Fruit fly (Drosophila melanogaster) whole organism, adult: Measurements from ENCODE around the gene CG3430.

ENCODE experiments used
- CG11617 ChIP-seq: fragments of 200-800 bp; sonication (Bioruptor generic); optimal IDR thresholded peaks from 2 replicates; lab custom pipeline; 2017; ENCODE audit warnings: mild to moderate bottlenecking, missing biosample characterization, missing genetic modification reagents, missing genetic modification characterization
- CG12768 ChIP-seq: fragments of 200-800 bp; sonication (Bioruptor generic); optimal IDR thresholded peaks from 2 replicates; lab custom pipeline; 2017; ENCODE audit warnings: missing biosample characterization, missing genetic modification characterization, mild to moderate bottlenecking, moderate library complexity, missing genetic modification reagents
- CG14711 ChIP-seq: fragments of 200-800 bp; sonication (Bioruptor generic); optimal IDR thresholded peaks from 2 replicates; lab custom pipeline; 2018; ENCODE audit warnings: missing biosample characterization, mild to moderate bottlenecking, missing genetic modification characterization, moderate library complexity
- CG1620 ChIP-seq: fragments of 200-800 bp; sonication (Bioruptor generic); optimal IDR thresholded peaks from 2 replicates; lab custom pipeline; 2016; ENCODE audit warnings: missing biosample characterization, missing genetic modification characterization
- CG33017 ChIP-seq: fragments of 200-800 bp; sonication (Bioruptor generic); optimal IDR thresholded peaks from 2 replicates; lab custom pipeline; 2018; ENCODE audit warnings: missing biosample characterization, mild to moderate bottlenecking, missing genetic modification characterization, moderate library complexity
- CG5204 ChIP-seq: fragments of 200-800 bp; sonication (Bioruptor generic); optimal IDR thresholded peaks from 2 replicates; lab custom pipeline; 2016; ENCODE audit warnings: missing biosample characterization, missing genetic modification characterization
- CG7045 ChIP-seq: fragments of 200-800 bp; sonication (Bioruptor generic); optimal IDR thresholded peaks from 2 replicates; lab custom pipeline; 2017; ENCODE audit warnings: missing biosample characterization, mild to moderate bottlenecking, missing genetic modification characterization
- CG7101 ChIP-seq: fragments of 200-800 bp; sonication (Bioruptor generic); optimal IDR thresholded peaks from 2 replicates; lab custom pipeline; 2018; ENCODE audit warnings: missing biosample characterization, mild to moderate bottlenecking, missing genetic modification characterization, moderate library complexity
- Clk ChIP-seq: fragments of 200-800 bp; sonication (Bioruptor generic); optimal IDR thresholded peaks from 2 replicates; lab custom pipeline; 2017; ENCODE audit warnings: missing biosample characterization, missing genetic modification characterization
- Crg-1 ChIP-seq: fragments of 200-800 bp; sonication (Bioruptor generic); optimal IDR thresholded peaks from 2 replicates; lab custom pipeline; 2016; ENCODE audit warnings: missing biosample characterization, missing genetic modification characterization
- Hr96 ChIP-seq: fragments of 200-800 bp; sonication (Bioruptor generic); optimal IDR thresholded peaks from 2 replicates; lab custom pipeline; 2016; ENCODE audit warnings: missing biosample characterization, missing genetic modification characterization
- Mnt ChIP-seq: fragments of 200-800 bp; sonication (Bioruptor generic); optimal IDR thresholded peaks from 2 replicates; lab custom pipeline; 2016; ENCODE audit warnings: missing biosample characterization, mild to moderate bottlenecking, missing genetic modification characterization
- bab1 ChIP-seq: fragments of 200-800 bp; sonication (Bioruptor generic); optimal IDR thresholded peaks from 3 replicates; lab custom pipeline; 2019; ENCODE audit warnings: missing biosample characterization, mild to moderate bottlenecking, missing genetic modification characterization, moderate library complexity
- cic ChIP-seq: fragments of 200-800 bp; sonication (Bioruptor generic); optimal IDR thresholded peaks from 2 replicates; lab custom pipeline; 2017; ENCODE audit warnings: missing biosample characterization, mild to moderate bottlenecking, missing genetic modification characterization, moderate library complexity
- cnc ChIP-seq, 2 experiments: fragments of >200 bp; optimal IDR thresholded peaks; 2 replicates each; lab custom pipeline; 2017
- kay ChIP-seq: fragments of 200-800 bp; sonication (Bioruptor generic); peaks from one replicate; lab custom pipeline; 2016; ENCODE audit warnings: missing biosample characterization, missing genetic modification characterization, borderline replicate concordance
- ovo ChIP-seq: fragments of 200-800 bp; sonication (Bioruptor generic); optimal IDR thresholded peaks from 2 replicates; lab custom pipeline; 2016; ENCODE audit warnings: missing biosample characterization, missing genetic modification characterization
- pad ChIP-seq: fragments of 200-800 bp; sonication (Bioruptor generic); optimal IDR thresholded peaks from 3 replicates; lab custom pipeline; 2017; ENCODE audit warnings: missing biosample characterization, missing genetic modification characterization, mild to moderate bottlenecking, moderate library complexity, missing genetic modification reagents
- tj ChIP-seq: fragments of 200-800 bp; sonication (Bioruptor generic); optimal IDR thresholded peaks from 3 replicates; lab custom pipeline; 2017; ENCODE audit warnings: missing biosample characterization, mild to moderate bottlenecking, missing genetic modification characterization, moderate library complexity
- toe ChIP-seq: fragments of 200-800 bp; sonication (Bioruptor generic); optimal IDR thresholded peaks from 2 replicates; lab custom pipeline; 2016; ENCODE audit warnings: missing biosample characterization, missing genetic modification characterization

Gene CG3430

DNA sequence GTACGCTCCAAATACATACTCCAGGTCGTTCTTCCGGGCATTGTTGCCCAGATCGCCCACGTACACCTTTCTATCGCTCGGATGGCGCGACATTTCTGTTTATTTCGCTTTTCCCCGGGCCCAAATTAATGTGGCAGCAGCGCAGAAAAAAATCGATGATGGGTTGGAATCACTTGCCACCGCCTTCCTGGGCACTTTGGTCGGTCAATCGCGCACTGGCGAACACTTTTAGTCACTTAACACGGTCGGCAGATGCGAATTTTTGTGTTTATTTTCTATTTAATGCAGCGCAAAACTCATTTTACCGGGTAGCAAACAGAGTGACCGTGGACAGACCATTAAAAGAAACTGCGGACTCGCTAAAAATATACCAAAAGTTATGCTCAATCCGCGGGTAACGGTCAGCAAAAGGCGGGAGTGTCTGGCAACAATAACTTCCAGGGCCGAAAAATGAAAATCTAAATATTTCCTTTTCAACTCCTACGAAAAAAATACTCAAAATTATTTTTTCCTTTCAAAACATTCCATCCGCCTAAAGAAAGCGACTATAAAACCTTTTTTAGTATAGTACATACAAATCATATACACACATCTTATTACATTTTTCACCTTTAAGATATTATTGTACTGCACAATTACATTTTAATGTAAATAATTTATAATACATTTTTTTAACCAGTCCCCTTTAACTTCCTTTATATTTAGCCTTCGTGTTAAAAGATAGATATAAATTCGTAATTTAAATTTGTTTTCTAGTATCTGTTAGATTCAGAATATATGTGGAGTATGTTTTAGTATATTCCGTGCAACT is 36.8 kb upstream of the CG3430 start, which contains the start of gene x16:
Gene x16 (minus strand): TSS at position 361 of the 811 bp plus-strand sequence.
- no peak for TF ChIP-seq Mnt (GFP tag; lab: Kevin White, UChicago)
- no peak for TF ChIP-seq CG14711 (tag; lab: Kevin White, UChicago)
- no peak for TF ChIP-seq toe
- TF ChIP-seq CG11617: no peak
- no peak for TF ChIP-seq kay
- TF ChIP-seq CG33017 (tag; lab: Kevin White, UChicago): no peak
- TF ChIP-seq CG1620 (GFP tag; lab: Kevin White, UChicago): no peak
- no peak for TF ChIP-seq CG7101 (tag; lab: Kevin White, UChicago)
- no peak for TF ChIP-seq Crg-1 (GFP tag; lab: Kevin White, UChicago)
- TF ChIP-seq CG12768 (GFP tag; lab: Kevin White, UChicago): no peak
- TF ChIP-seq tj (GFP tag; lab: Kevin White, UChicago): no peak
- TF ChIP-seq cic (GFP tag; lab: Kevin White, UChicago): no peak
- TF ChIP-seq pad: no peak

DNA sequence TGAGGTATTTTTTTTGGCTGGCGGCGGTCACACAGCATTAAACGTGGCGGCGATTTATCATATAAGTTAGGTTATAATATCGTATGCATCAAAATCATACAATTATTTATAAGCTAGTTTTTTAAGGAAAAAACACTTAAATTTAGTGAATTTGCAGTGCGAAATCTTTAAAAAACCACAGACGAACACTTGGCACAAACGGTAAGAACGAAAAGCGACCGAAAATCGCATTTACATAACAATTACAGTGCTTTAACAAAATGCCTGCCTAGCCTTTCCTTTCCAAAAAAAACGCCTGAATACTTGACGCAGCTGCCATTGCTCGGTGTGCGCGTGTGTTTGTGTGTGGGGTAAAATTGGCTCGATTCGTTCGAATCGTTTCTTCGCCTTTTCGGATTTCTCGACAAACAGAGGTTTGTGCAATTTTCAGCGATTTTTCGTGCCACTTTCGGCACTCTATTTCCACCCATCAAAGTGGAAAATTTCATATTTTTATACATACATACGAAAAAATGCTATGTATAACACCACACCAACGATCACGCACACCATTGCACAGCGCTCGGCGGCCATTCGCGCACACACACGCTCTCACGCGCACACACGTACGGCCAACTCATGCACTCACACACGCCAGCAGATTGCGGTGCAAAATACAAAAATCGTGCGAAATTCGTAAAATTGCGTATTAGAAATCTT is 36.0 kb upstream of the CG3430 start, which contains the start of gene Hrb27C:
Gene Hrb27C (plus strand): TSS at position 44 of the 699 bp plus-strand sequence.
- TF ChIP-seq CG5204 (GFP tag; lab: Kevin White, UChicago) (no peak), CG7045 (GFP tag; lab: Kevin White, UChicago) (no peak), tj (GFP tag; lab: Kevin White, UChicago) (peak; percentile 46), cnc (optimal IDR thresholded peaks at IDR 0.05; lab: Kevin White, UChicago) (no peak), kay (no peak), CG14711 (tag; lab: Kevin White, UChicago) (no peak), CG11617 (no peak), CG1620 (GFP tag; lab: Kevin White, UChicago) (no peak), ovo (no peak), Clk (GFP tag; lab: Kevin White, UChicago) (no peak), CG12768 (GFP tag; lab: Kevin White, UChicago) (peak; percentile 5), Mnt (GFP tag; lab: Kevin White, UChicago) (peak; percentile 45), Hr96 (no peak), pad (no peak), CG7101 (tag; lab: Kevin White, UChicago) (no peak), Crg-1 (GFP tag; lab: Kevin White, UChicago) (no peak), toe (no peak), cic (GFP tag; lab: Kevin White, UChicago) (peak; percentile 55)

DNA sequence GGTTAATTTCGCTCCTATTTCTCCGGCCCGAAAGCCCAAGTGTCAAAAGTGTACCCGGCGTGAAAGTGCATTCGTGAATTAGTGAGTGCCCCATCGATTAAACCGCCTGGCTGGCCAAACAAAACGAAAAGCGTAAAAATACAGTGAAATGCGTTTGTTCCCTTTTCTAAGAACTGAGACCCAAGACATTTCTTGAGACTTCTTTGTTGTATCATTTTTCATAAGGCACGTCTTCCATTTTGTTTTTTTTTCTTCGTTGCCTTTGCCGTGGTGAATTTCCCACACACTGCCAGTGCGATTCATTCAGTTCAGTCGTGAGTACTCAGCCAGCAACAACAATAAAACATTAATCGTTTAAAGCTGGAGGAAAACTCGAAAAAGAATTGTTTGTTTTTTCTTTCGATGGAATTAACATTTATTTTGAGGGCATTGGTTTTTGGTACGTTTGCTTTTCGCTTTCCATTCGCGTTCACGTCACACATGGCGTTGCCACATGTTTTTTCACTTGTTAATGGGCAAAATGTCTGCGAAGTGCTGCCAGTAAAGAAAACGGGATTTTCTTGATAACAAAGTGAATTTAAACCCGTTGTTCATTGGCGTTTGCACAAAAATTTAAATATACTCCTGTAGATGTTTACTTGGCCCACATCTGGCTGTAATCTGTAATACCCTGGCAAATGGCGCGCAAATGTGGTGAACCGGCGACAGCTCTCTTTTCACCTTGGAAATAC is 35.3 kb upstream of the CG3430 start:
- TF ChIP-seq bab1 (GFP tag; lab: Kevin White, UChicago): no peak
- TF ChIP-seq Mnt (GFP tag; lab: Kevin White, UChicago): no peak
- TF ChIP-seq CG12768 (GFP tag; lab: Kevin White, UChicago): no peak
- TF ChIP-seq Crg-1 (GFP tag; lab: Kevin White, UChicago): no peak
- TF ChIP-seq kay: no peak
- no peak for TF ChIP-seq Clk (GFP tag; lab: Kevin White, UChicago)
- TF ChIP-seq CG5204 (GFP tag; lab: Kevin White, UChicago): no peak
- no peak for TF ChIP-seq CG11617
- no peak for TF ChIP-seq toe

dm6 chr2L:6922091-6922753 is 34.6 kb upstream of the CG3430 start:
- peak; percentile 84 for TF ChIP-seq cic (GFP tag; lab: Kevin White, UChicago)
- TF ChIP-seq Clk (GFP tag; lab: Kevin White, UChicago): no peak
- TF ChIP-seq Crg-1 (GFP tag; lab: Kevin White, UChicago): no peak
- TF ChIP-seq Mnt (GFP tag; lab: Kevin White, UChicago): peak; percentile 47
- peak; percentile 53 for TF ChIP-seq pad
- no peak for TF ChIP-seq CG11617
- TF ChIP-seq tj (GFP tag; lab: Kevin White, UChicago): no peak
- no peak for TF ChIP-seq bab1 (GFP tag; lab: Kevin White, UChicago)
- TF ChIP-seq cnc (optimal IDR thresholded peaks at IDR 0.05; lab: Kevin White, UChicago): peak; percentile 75 to 85
- no peak for TF ChIP-seq CG12768 (GFP tag; lab: Kevin White, UChicago)
- TF ChIP-seq CG33017 (tag; lab: Kevin White, UChicago): no peak
- peak; percentile 7 for TF ChIP-seq CG7101 (tag; lab: Kevin White, UChicago)

DNA sequence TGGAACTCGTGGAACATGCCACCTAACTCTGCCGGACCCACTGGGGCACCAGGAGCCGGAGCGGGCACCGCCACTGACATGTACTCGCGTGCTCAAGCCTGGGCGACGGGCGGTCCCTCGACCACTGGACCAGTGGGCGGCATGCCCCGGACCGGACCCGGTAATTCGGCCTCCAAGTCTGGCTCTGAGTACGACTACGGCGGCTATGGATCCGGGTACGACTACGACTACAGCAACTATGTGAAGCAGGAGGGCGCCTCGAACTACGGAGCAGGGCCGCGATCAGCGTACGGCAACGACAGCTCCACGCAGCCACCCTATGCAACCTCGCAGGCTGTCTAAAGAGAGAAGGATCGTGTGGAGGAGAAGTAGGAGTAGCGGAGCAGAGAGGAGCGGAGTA is 31.7 kb upstream of the CG3430 start:
- TF ChIP-seq bab1 (GFP tag; lab: Kevin White, UChicago): no peak
- no peak for TF ChIP-seq CG14711 (tag; lab: Kevin White, UChicago)
- no peak for TF ChIP-seq ovo
- no peak for TF ChIP-seq CG12768 (GFP tag; lab: Kevin White, UChicago)
- TF ChIP-seq tj (GFP tag; lab: Kevin White, UChicago): no peak
- TF ChIP-seq Hr96: no peak
- no peak for TF ChIP-seq Mnt (GFP tag; lab: Kevin White, UChicago)
